Worm (Caenorhabditis elegans): Measurements from ENCODE around the gene Y37E11AL.12.

Gene Y37E11AL.12

ce11 chrIV:3654214-3654613 is 47.6 kb downstream of the Y37E11AL.12 start:
- TF ChIP-seq unc-62 (GFP tag; optimal IDR thresholded peaks at IDR 0.05), result no peak

DNA sequence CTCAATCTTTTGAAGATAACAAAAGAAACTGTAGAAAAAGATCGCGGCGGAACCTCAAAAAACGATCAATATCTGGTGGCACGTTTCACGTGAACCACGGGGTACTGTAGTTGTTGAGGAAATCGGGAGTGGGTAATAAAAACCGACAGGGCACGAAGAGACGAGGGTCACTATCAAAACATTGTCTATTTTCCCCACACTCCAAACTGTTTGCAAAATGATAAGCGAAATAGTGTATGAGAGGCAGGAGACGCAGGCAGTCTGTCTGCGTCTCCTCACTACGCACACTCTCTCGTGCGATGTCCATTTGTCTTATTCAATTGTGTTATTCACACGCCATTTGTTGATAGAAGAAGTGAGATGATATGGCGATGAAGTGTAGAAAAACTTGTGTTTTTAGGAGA is 48.4 kb downstream of the Y37E11AL.12 start:
- TF ChIP-seq unc-62 (GFP tag; optimal IDR thresholded peaks at IDR 0.05), result no peak

- no peak for TF ChIP-seq unc-62 (GFP tag; optimal IDR thresholded peaks at IDR 0.05)
Measured at ce11 chrIV:3652784-3653383, 48.9 kb downstream of the Y37E11AL.12 start.

DNA sequence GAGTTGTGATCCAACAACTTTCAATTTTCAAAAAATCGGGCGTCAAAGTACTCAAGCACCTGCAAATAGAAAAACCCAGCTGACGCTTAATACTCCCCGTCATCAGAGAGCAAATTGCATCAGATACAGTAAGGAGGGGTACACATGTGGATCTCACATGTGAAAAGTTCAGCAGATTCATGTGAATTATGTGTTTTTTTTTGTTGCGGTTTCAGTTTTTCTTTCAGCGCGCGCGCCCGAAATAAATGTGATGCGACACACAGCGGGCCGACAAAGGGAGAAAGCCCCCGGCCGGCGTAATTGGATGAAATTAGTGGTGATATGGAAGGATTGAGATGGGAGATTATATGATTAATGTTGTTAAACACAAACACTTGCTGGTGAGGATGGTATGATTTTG is 49.6 kb downstream of the Y37E11AL.12 start:
- TF ChIP-seq unc-62 (GFP tag; optimal IDR thresholded peaks at IDR 0.05), result no peak
